Worm (Caenorhabditis elegans) whole organism, mixed stage, embryonic: ENCODE results near the gene C07E3.9.

Experiments used
- elt-3 ChIP-seq: fragments of 150-350 bp; optimal IDR thresholded peaks from 2 replicates; lab custom pipeline; 2014; ENCODE audit warnings: missing biosample characterization, missing genetic modification characterization
- mab-5 ChIP-seq: fragments of 150-350 bp; optimal IDR thresholded peaks from 2 replicates; lab custom pipeline; 2014; ENCODE audit warnings: missing biosample characterization, missing genetic modification characterization
- nhr-2 ChIP-seq: fragments of 150-350 bp; optimal IDR thresholded peaks from 2 replicates; lab custom pipeline; 2014; ENCODE audit warnings: missing biosample characterization, missing genetic modification characterization
- snpc-4 ChIP-seq: fragments of 150-350 bp; optimal IDR thresholded peaks from 2 replicates; lab custom pipeline; 2014; ENCODE audit warnings: missing biosample characterization, missing genetic modification characterization
- zip-8 ChIP-seq: fragments of 150-350 bp; optimal IDR thresholded peaks from 2 replicates; lab custom pipeline; 2014; ENCODE audit warnings: missing biosample characterization, missing genetic modification characterization

- no peak for TF ChIP-seq nhr-2 (tag; lab: Kevin White, UChicago)
- TF ChIP-seq mab-5 (tag; lab: Kevin White, UChicago) = no peak
- no peak for TF ChIP-seq snpc-4 (tag; lab: Kevin White, UChicago)
- no peak for TF ChIP-seq elt-3 (tag; lab: Kevin White, UChicago)
- no peak for TF ChIP-seq zip-8 (tag; lab: Kevin White, UChicago)
Observed at ce11 chrII:10325615-10326232, 24.8 kb upstream of the C07E3.9 start, which contains the start of gene appg-1.
